Worm (Caenorhabditis elegans) whole organism, mixed stage, embryonic: Measurements from ENCODE around the gene str-211.
A peak's percentile ranks its signal among the peaks of the same experiment; 100 is the strongest.

Experiments used
- nhr-237 ChIP-seq: fragments of 150-350 bp; optimal IDR thresholded peaks from 2 replicates; lab custom pipeline; 2014; ENCODE audit warnings: missing biosample characterization, missing genetic modification characterization
- pha-4 ChIP-seq: fragments of 150-350 bp; optimal IDR thresholded peaks from 2 replicates; lab custom pipeline; 2018; ENCODE audit warnings: missing biosample characterization, missing genetic modification reagents, missing genetic modification characterization
- snpc-4 ChIP-seq: fragments of 150-350 bp; optimal IDR thresholded peaks from 2 replicates; lab custom pipeline; 2014; ENCODE audit warnings: missing biosample characterization, missing genetic modification characterization
- sptf-1 ChIP-seq: sonication (generic microtip); optimal IDR thresholded peaks from 2 replicates; lab custom pipeline; 2017; ENCODE audit warnings: mild to moderate bottlenecking, missing genetic modification characterization, moderate library complexity, missing compliant biosample characterization
- unc-39 ChIP-seq: fragments of 150-350 bp; optimal IDR thresholded peaks from 2 replicates; lab custom pipeline; 2014; ENCODE audit warnings: missing biosample characterization, missing genetic modification characterization
- unc-62 ChIP-seq: fragments of 150-350 bp; optimal IDR thresholded peaks from 2 replicates; lab custom pipeline; 2014; ENCODE audit warnings: missing biosample characterization, missing genetic modification reagents, missing genetic modification characterization
- zip-8 ChIP-seq: fragments of 150-350 bp; optimal IDR thresholded peaks from 2 replicates; lab custom pipeline; 2014; ENCODE audit warnings: missing biosample characterization, missing genetic modification characterization
- ztf-11 ChIP-seq: fragments of 150-350 bp; optimal IDR thresholded peaks from 2 replicates; lab custom pipeline; 2014; ENCODE audit warnings: missing biosample characterization, missing genetic modification characterization

- TF ChIP-seq nhr-237 (tag; lab: Kevin White, UChicago): no peak
- TF ChIP-seq snpc-4 (tag; lab: Kevin White, UChicago): no peak
- TF ChIP-seq zip-8 (tag; lab: Kevin White, UChicago): no peak
- TF ChIP-seq unc-62: peak; percentile 63
- peak; percentile 76 for TF ChIP-seq sptf-1 (tag; lab: Kevin White, UChicago)
- no peak for TF ChIP-seq unc-39 (tag; lab: Kevin White, UChicago)
- no peak for TF ChIP-seq pha-4 (tag; lab: Kevin White, UChicago)
- TF ChIP-seq ztf-11: peak; percentile 73
These were observed 20.0 kb upstream of the str-211 start for ce11 chrV:4964020-4964635.
